Worm (Caenorhabditis elegans): ENCODE measurements around the gene rme-1.

DNA sequence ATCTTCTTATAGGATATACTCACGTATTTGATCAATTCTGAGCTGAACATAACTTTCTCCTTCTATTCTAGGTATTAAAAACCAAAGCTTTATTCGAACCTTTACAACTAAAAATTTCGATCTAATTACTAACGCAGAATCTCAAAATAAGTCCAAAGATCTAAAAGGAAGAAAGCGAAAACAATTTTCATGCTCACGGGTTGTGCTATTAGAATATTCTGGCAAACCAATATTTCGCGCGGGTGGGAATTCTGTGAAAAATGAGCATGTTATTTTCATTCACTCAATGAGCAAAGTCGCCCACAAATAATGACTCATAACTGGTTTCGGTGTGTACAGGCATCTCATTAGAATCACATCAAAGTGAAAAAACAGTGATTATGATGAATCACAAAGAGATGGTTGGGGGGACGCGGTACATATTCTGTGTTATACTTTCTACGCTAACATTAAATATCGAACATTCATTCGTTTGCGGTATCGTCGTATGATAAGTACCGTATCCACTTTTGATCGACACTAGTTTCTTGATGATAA lies 20.3 kb downstream of the rme-1 start:
- TF ChIP-seq him-1 (tag; optimal IDR thresholded peaks at IDR 0.05): no peak
- TF ChIP-seq dao-5 (tag; optimal IDR thresholded peaks at IDR 0.05): no peak
- TF ChIP-seq W03F9.2 (tag; optimal IDR thresholded peaks at IDR 0.05): no peak
